Worm (Caenorhabditis elegans) whole organism, L3 larva: Measurements from ENCODE around the gene meg-1.
A peak's percentile ranks its signal among the peaks of the same experiment; 100 is the strongest.

ENCODE experiments used
- R02D3.7 ChIP-seq: fragments of 150-350 bp; optimal IDR thresholded peaks from 2 replicates; lab custom pipeline; 2014; ENCODE audit warnings: missing biosample characterization, missing genetic modification characterization
- ZK546.5 ChIP-seq: sonication (generic microtip); optimal IDR thresholded peaks from 2 replicates; lab custom pipeline; 2017; ENCODE audit warnings: missing biosample characterization, missing genetic modification characterization
- aly-2 ChIP-seq: fragments of 150-350 bp; optimal IDR thresholded peaks from 2 replicates; lab custom pipeline; 2014; ENCODE audit warnings: missing biosample characterization, missing genetic modification characterization
- ama-1 ChIP-seq: fragments of 150-350 bp; optimal IDR thresholded peaks from 2 replicates; lab custom pipeline; 2018
- ceh-16 ChIP-seq: sonication (generic microtip); optimal IDR thresholded peaks from 2 replicates; lab custom pipeline; 2017; ENCODE audit warnings: missing biosample characterization, missing genetic modification characterization
- ceh-28 ChIP-seq: fragments of 150-350 bp; optimal IDR thresholded peaks from 2 replicates; lab custom pipeline; 2014; ENCODE audit warnings: missing biosample characterization, missing genetic modification reagents, missing genetic modification characterization
- ceh-82 ChIP-seq: fragments of 150-350 bp; optimal IDR thresholded peaks from 2 replicates; lab custom pipeline; 2014; ENCODE audit warnings: missing biosample characterization, missing genetic modification characterization
- ceh-9 ChIP-seq: sonication (generic microtip); optimal IDR thresholded peaks from 2 replicates; lab custom pipeline; 2018; ENCODE audit warnings: missing biosample characterization, missing genetic modification characterization
- daf-12 ChIP-seq: fragments of 150-350 bp; optimal IDR thresholded peaks from 2 replicates; lab custom pipeline; 2014; ENCODE audit warnings: missing biosample characterization, missing genetic modification reagents, missing genetic modification characterization
- egl-27 ChIP-seq: sonication (generic microtip); optimal IDR thresholded peaks from 4 replicates; lab custom pipeline; 2017; ENCODE audit warnings: missing biosample characterization, missing genetic modification reagents, missing genetic modification characterization
- egl-5 ChIP-seq: fragments of 150-350 bp; optimal IDR thresholded peaks from 2 replicates; lab custom pipeline; 2017; ENCODE audit warnings: missing biosample characterization, missing genetic modification reagents, missing genetic modification characterization, inconsistent platforms
- elt-1 ChIP-seq: fragments of 150-350 bp; optimal IDR thresholded peaks from 2 replicates; lab custom pipeline; 2014; ENCODE audit warnings: missing biosample characterization, missing genetic modification characterization
- elt-2 ChIP-seq: sonication (generic microtip); optimal IDR thresholded peaks from 2 replicates; lab custom pipeline; 2016; ENCODE audit warnings: missing genetic modification reagents, mild to moderate bottlenecking, missing genetic modification characterization, missing compliant biosample characterization
- elt-3 ChIP-seq, 3 experiments: fragments of 150-350 bp in 1 of 3; sonication (generic microtip) in 2 of 3; optimal IDR thresholded peaks; 2 replicates in 2 of 3; 4 replicates in 1 of 3; lab custom pipeline; 2014 to 2017; ENCODE audit warnings: missing biosample characterization in 3 of 3, missing genetic modification characterization in 3 of 3
- eor-1 ChIP-seq, 2 experiments: fragments of 150-350 bp; optimal IDR thresholded peaks; 2 replicates each; lab custom pipeline; 2014 to 2018; ENCODE audit warnings: missing biosample characterization in 2 of 2, missing genetic modification characterization in 2 of 2
- fkh-10 ChIP-seq: sonication (generic microtip); optimal IDR thresholded peaks from 2 replicates; lab custom pipeline; 2017; ENCODE audit warnings: missing biosample characterization, missing genetic modification reagents, missing genetic modification characterization
- fkh-2 ChIP-seq: fragments of 150-350 bp; optimal IDR thresholded peaks from 2 replicates; lab custom pipeline; 2014; ENCODE audit warnings: missing biosample characterization, missing genetic modification reagents, missing genetic modification characterization
- fos-1 ChIP-seq: fragments of 150-350 bp; optimal IDR thresholded peaks from 2 replicates; lab custom pipeline; 2014; ENCODE audit warnings: missing biosample characterization, missing genetic modification characterization
- hmg-11 ChIP-seq: sonication (generic microtip); optimal IDR thresholded peaks from 2 replicates; lab custom pipeline; 2016; ENCODE audit warnings: missing genetic modification characterization, missing compliant biosample characterization
- jun-1 ChIP-seq: fragments of 150-350 bp; optimal IDR thresholded peaks from 2 replicates; lab custom pipeline; 2014; ENCODE audit warnings: missing biosample characterization, missing genetic modification reagents, missing genetic modification characterization
- lin-15B ChIP-seq: fragments of 150-350 bp; optimal IDR thresholded peaks from 2 replicates; lab custom pipeline; 2014; ENCODE audit warnings: missing biosample characterization, missing genetic modification characterization
- lin-39 ChIP-seq: fragments of 150-350 bp; optimal IDR thresholded peaks from 2 replicates; lab custom pipeline; 2018; ENCODE audit warnings: missing biosample characterization, missing genetic modification reagents, missing genetic modification characterization
- lsy-12 ChIP-seq: sonication (generic microtip); optimal IDR thresholded peaks from 2 replicates; lab custom pipeline; 2016; ENCODE audit warnings: mild to moderate bottlenecking, missing genetic modification characterization, missing compliant biosample characterization
- mdl-1 ChIP-seq: fragments of 150-350 bp; optimal IDR thresholded peaks from 2 replicates; lab custom pipeline; 2014; ENCODE audit warnings: missing biosample characterization, missing genetic modification characterization
- mml-1 ChIP-seq: fragments of 150-350 bp; sonication (generic microtip); optimal IDR thresholded peaks from 3 replicates; lab custom pipeline; 2014; ENCODE audit warnings: missing biosample characterization, missing genetic modification characterization
- nfya-1 ChIP-seq: sonication (generic microtip); optimal IDR thresholded peaks from 2 replicates; lab custom pipeline; 2017; ENCODE audit warnings: missing genetic modification characterization, mild to moderate bottlenecking, missing compliant biosample characterization, antibody characterized with exemption, moderate library complexity; ENCODE audit not compliant: insufficient read depth
- nhr-11 ChIP-seq: fragments of 150-350 bp; optimal IDR thresholded peaks from 2 replicates; lab custom pipeline; 2014; ENCODE audit warnings: missing biosample characterization, missing genetic modification characterization
- nhr-12 ChIP-seq: fragments of 150-350 bp; optimal IDR thresholded peaks from 2 replicates; lab custom pipeline; 2014; ENCODE audit warnings: missing biosample characterization, missing genetic modification characterization
- nhr-23 ChIP-seq: fragments of 150-350 bp; optimal IDR thresholded peaks from 2 replicates; lab custom pipeline; 2014; ENCODE audit warnings: missing biosample characterization, missing genetic modification reagents, missing genetic modification characterization
- nhr-237 ChIP-seq: fragments of 150-350 bp; optimal IDR thresholded peaks from 2 replicates; lab custom pipeline; 2014; ENCODE audit warnings: missing biosample characterization, missing genetic modification characterization
- nhr-25 ChIP-seq: sonication (generic microtip); optimal IDR thresholded peaks from 2 replicates; lab custom pipeline; 2017; ENCODE audit warnings: missing biosample characterization, missing genetic modification characterization
- nhr-28 ChIP-seq: fragments of 150-350 bp; optimal IDR thresholded peaks from 2 replicates; lab custom pipeline; 2014; ENCODE audit warnings: missing biosample characterization, missing genetic modification characterization
- nhr-43 ChIP-seq: sonication (generic microtip); optimal IDR thresholded peaks from 2 replicates; lab custom pipeline; 2016; ENCODE audit warnings: mild to moderate bottlenecking, missing genetic modification characterization, missing compliant biosample characterization; ENCODE audit not compliant: poor library complexity, severe bottlenecking
- nhr-67 ChIP-seq: fragments of 150-350 bp; optimal IDR thresholded peaks from 2 replicates; lab custom pipeline; 2014; ENCODE audit warnings: missing biosample characterization, missing genetic modification characterization
- nhr-76 ChIP-seq: fragments of 150-350 bp; sonication (generic microtip); optimal IDR thresholded peaks from 5 replicates; lab custom pipeline; 2014; ENCODE audit warnings: missing biosample characterization, missing genetic modification characterization
- nhr-77 ChIP-seq: fragments of 150-350 bp; optimal IDR thresholded peaks from 2 replicates; lab custom pipeline; 2014; ENCODE audit warnings: missing biosample characterization, missing genetic modification characterization
- pha-4 ChIP-seq: fragments of 150-350 bp; optimal IDR thresholded peaks from 2 replicates; lab custom pipeline; 2014; ENCODE audit warnings: missing biosample characterization, missing genetic modification reagents, missing genetic modification characterization
- pqm-1 ChIP-seq: fragments of 150-350 bp; optimal IDR thresholded peaks from 2 replicates; lab custom pipeline; 2017; ENCODE audit warnings: missing biosample characterization, missing genetic modification characterization, inconsistent platforms
- sea-2 ChIP-seq: fragments of 150-350 bp; sonication (generic microtip); optimal IDR thresholded peaks from 4 replicates; lab custom pipeline; 2014; ENCODE audit warnings: missing biosample characterization, missing genetic modification reagents, missing genetic modification characterization
- skn-1 ChIP-seq: fragments of 150-350 bp; optimal IDR thresholded peaks from 2 replicates; lab custom pipeline; 2014; ENCODE audit warnings: missing biosample characterization, missing genetic modification characterization
- snpc-4 ChIP-seq: fragments of 150-350 bp; optimal IDR thresholded peaks from 2 replicates; lab custom pipeline; 2014; ENCODE audit warnings: missing biosample characterization, missing genetic modification characterization
- tbx-2 ChIP-seq: sonication (generic microtip); optimal IDR thresholded peaks from 2 replicates; lab custom pipeline; 2016; ENCODE audit warnings: mild to moderate bottlenecking, missing genetic modification characterization, missing compliant biosample characterization
- unc-39 ChIP-seq: sonication (generic microtip); optimal IDR thresholded peaks from 4 replicates; lab custom pipeline; 2017; ENCODE audit warnings: missing biosample characterization, missing genetic modification characterization
- unc-62 ChIP-seq: fragments of 150-350 bp; sonication (generic microtip); optimal IDR thresholded peaks from 4 replicates; lab custom pipeline; 2014; ENCODE audit warnings: missing biosample characterization, missing genetic modification reagents, missing genetic modification characterization
- zag-1 ChIP-seq: fragments of 150-350 bp; optimal IDR thresholded peaks from 2 replicates; lab custom pipeline; 2014; ENCODE audit warnings: missing biosample characterization, missing genetic modification characterization
- ztf-11 ChIP-seq: fragments of 150-350 bp; optimal IDR thresholded peaks from 2 replicates; lab custom pipeline; 2014; ENCODE audit warnings: missing biosample characterization, missing genetic modification characterization
- ztf-4 ChIP-seq: fragments of 150-350 bp; optimal IDR thresholded peaks from 2 replicates; lab custom pipeline; 2014; ENCODE audit warnings: missing biosample characterization, missing genetic modification characterization

The meg-1 gene

DNA sequence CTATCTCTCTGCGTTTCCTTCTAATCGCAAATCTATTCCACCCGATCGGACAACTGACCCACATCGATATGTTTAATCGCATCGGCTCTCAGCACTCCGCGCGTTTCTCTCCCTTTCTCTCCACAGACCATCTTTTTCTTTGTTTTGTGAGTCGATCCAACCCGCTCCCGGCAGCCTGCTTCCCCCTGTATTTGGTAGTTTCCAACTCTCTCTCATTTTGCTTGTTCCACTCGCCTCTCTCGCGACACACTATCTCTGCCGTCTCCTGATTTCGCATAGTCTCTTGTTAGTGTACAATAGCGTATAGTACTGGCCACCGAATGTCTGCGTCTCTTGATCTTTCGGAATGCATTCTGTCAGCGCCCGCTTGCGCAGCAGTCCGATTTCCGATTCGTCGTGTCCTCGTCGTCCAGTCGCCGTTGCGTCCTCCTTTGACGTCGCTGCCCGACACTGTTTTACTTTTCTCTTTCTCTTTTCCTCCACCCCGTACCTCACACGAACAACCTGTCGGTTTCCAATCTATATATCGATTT, 21.3 kb upstream of the meg-1 start:
- TF ChIP-seq nhr-23 (peak; percentile 81), fos-1 (tag; lab: Kevin White, UChicago) (no peak), nhr-237 (tag; lab: Kevin White, UChicago) (no peak), R02D3.7 (tag; lab: Kevin White, UChicago) (no peak), ama-1 (lab: Kevin White, UChicago) (no peak), elt-1 (tag; lab: Kevin White, UChicago) (no peak), unc-39 (tag; lab: Kevin White, UChicago) (no peak), nhr-43 (tag; lab: Kevin White, UChicago) (peak; percentile 64), elt-2 (tag; lab: Kevin White, UChicago) (peak; percentile 39), snpc-4 (tag; lab: Kevin White, UChicago) (peak; percentile 5), nhr-11 (tag; lab: Kevin White, UChicago) (no peak), nhr-76 (tag; lab: Kevin White, UChicago) (no peak), lin-39 (tag; lab: Kevin White, UChicago) (no peak), fkh-2 (tag; lab: Kevin White, UChicago) (no peak), lsy-12 (tag; lab: Kevin White, UChicago) (peak; percentile 34), skn-1 (tag; lab: Kevin White, UChicago) (no peak), pha-4 (tag; lab: Kevin White, UChicago) (peak; percentile 71), daf-12 (no peak), egl-27 (tag; lab: Kevin White, UChicago) (no peak), tbx-2 (peak; percentile 22), ceh-28 (tag; lab: Kevin White, UChicago) (peak; percentile 67), nfya-1 (tag; lab: Kevin White, UChicago) (peak; percentile 44), sea-2 (no peak), mml-1 (no peak), fkh-10 (GFP tag; lab: Kevin White, UChicago) (no peak), jun-1 (tag; lab: Kevin White, UChicago) (peak; percentile 18), nhr-12 (no peak), nhr-67 (tag; lab: Kevin White, UChicago) (no peak), ceh-9 (tag; lab: Kevin White, UChicago) (no peak), lin-15B (no peak), hmg-11 (tag; lab: Kevin White, UChicago) (peak; percentile 59), ceh-16 (no peak), nhr-25 (tag; lab: Kevin White, UChicago) (peak; percentile 91), egl-5 (tag; lab: Kevin White, UChicago) (no peak), elt-3 (tag; optimal IDR thresholded peaks at IDR 0.05; lab: Kevin White, UChicago) (no peak), unc-62 (GFP tag; lab: Kevin White, UChicago) (no peak), aly-2 (tag; lab: Kevin White, UChicago) (no peak), zag-1 (tag; lab: Kevin White, UChicago) (no peak), eor-1 (tag; optimal IDR thresholded peaks at IDR 0.05; lab: Kevin White, UChicago) (no peak), nhr-28 (tag; lab: Kevin White, UChicago) (no peak), nhr-77 (tag; lab: Kevin White, UChicago) (no peak), ceh-82 (no peak), mdl-1 (tag; lab: Kevin White, UChicago) (no peak), pqm-1 (tag; lab: Kevin White, UChicago) (peak; percentile 26), ztf-11 (tag; lab: Kevin White, UChicago) (no peak), ZK546.5 (tag; lab: Kevin White, UChicago) (no peak), ztf-4 (no peak)
